Fruit fly (Drosophila melanogaster) whole organism, embryonic: Measurements from ENCODE around the gene CG10477.

Source experiments
- Abd-B ChIP-seq: fragments of 200-800 bp; sonication (Bioruptor generic); optimal IDR thresholded peaks from 2 replicates; lab custom pipeline; 2018; ENCODE audit warnings: missing biosample characterization, mild to moderate bottlenecking, missing genetic modification characterization, moderate library complexity
- Ada2b ChIP-seq: fragments of 200-800 bp; sonication (Bioruptor generic); IDR thresholded peaks from 2 replicates; pipeline ENCODE4 v1.3.6; 2022; ENCODE audit warnings: missing biosample characterization, missing genetic modification characterization
- Asciz ChIP-seq: fragments of 200-800 bp; sonication (Bioruptor generic); optimal IDR thresholded peaks from 2 replicates; lab custom pipeline; 2017; ENCODE audit warnings: missing biosample characterization, mild to moderate bottlenecking, missing genetic modification characterization, missing genetic modification reagents
- CG10267 ChIP-seq: fragments of 200-800 bp; sonication (Bioruptor generic); optimal IDR thresholded peaks from 2 replicates; lab custom pipeline; 2018; ENCODE audit warnings: missing biosample characterization, mild to moderate bottlenecking, missing genetic modification characterization, moderate library complexity
- CG12299 ChIP-seq: fragments of 200-800 bp; sonication (Bioruptor generic); optimal IDR thresholded peaks from 2 replicates; lab custom pipeline; 2018; ENCODE audit warnings: missing biosample characterization, mild to moderate bottlenecking, missing genetic modification characterization
- CG14667 ChIP-seq: fragments of 200-800 bp; sonication (Bioruptor generic); IDR thresholded peaks from 2 replicates; pipeline ENCODE4 v1.3.6; 2022; ENCODE audit warnings: missing biosample characterization, missing genetic modification characterization
- CG14860 ChIP-seq: fragments of 200-800 bp; sonication (Bioruptor generic); IDR thresholded peaks from 3 replicates; pipeline ENCODE4 v1.3.6; 2022; ENCODE audit warnings: missing biosample characterization, missing genetic modification characterization; ENCODE audit not compliant: partially characterized antibody
- CG15269 ChIP-seq: fragments of 200-800 bp; sonication (Bioruptor generic); optimal IDR thresholded peaks from 2 replicates; lab custom pipeline; 2018; ENCODE audit warnings: missing biosample characterization, mild to moderate bottlenecking, missing genetic modification characterization, moderate library complexity
- CG16779 ChIP-seq: fragments of 200-800 bp; sonication (Bioruptor generic); IDR thresholded peaks from 2 replicates; pipeline ENCODE4 v1.3.6; 2022; ENCODE audit warnings: missing biosample characterization, missing genetic modification characterization
- CG16813 ChIP-seq: fragments of 200-800 bp; sonication (Bioruptor generic); IDR thresholded peaks from 3 replicates; pipeline ENCODE4 v1.3.6; 2022; ENCODE audit warnings: missing biosample characterization, missing genetic modification characterization; ENCODE audit not compliant: partially characterized antibody
- CG16815 ChIP-seq: fragments of 200-800 bp; sonication (Bioruptor generic); optimal IDR thresholded peaks from 3 replicates; lab custom pipeline; 2017; ENCODE audit warnings: missing biosample characterization, mild to moderate bottlenecking, missing genetic modification characterization
- CG17385 ChIP-seq: fragments of 200-800 bp; sonication (Bioruptor generic); optimal IDR thresholded peaks from 3 replicates; lab custom pipeline; 2018; ENCODE audit warnings: missing biosample characterization, mild to moderate bottlenecking, missing genetic modification characterization
- CG17612 ChIP-seq: fragments of 200-800 bp; sonication (Bioruptor generic); IDR thresholded peaks from 2 replicates; pipeline ENCODE4 v1.3.6; 2022; ENCODE audit warnings: missing biosample characterization, missing genetic modification characterization
- CG18599 ChIP-seq: fragments of 200-800 bp; sonication (Bioruptor generic); optimal IDR thresholded peaks from 3 replicates; lab custom pipeline; 2017; ENCODE audit warnings: missing biosample characterization, missing genetic modification characterization, mild to moderate bottlenecking, moderate library complexity, missing genetic modification reagents
- CG2875 ChIP-seq: fragments of 200-800 bp; sonication (Bioruptor generic); optimal IDR thresholded peaks from 2 replicates; lab custom pipeline; 2017; ENCODE audit warnings: missing biosample characterization, mild to moderate bottlenecking, missing genetic modification characterization, missing genetic modification reagents
- CG31224 ChIP-seq: fragments of 200-800 bp; sonication (Bioruptor generic); IDR thresholded peaks from 2 replicates; pipeline ENCODE4 v1.3.6; 2022; ENCODE audit warnings: missing biosample characterization, missing genetic modification characterization
- CG31441 ChIP-seq: fragments of 200-800 bp; sonication (Bioruptor generic); IDR thresholded peaks from 2 replicates; pipeline ENCODE4 v1.3.6; 2022; ENCODE audit warnings: missing biosample characterization, missing genetic modification characterization
- CG3726 ChIP-seq: fragments of 200-800 bp; sonication (Bioruptor generic); IDR thresholded peaks from 3 replicates; pipeline ENCODE4, ENCODE4 v1.3.6; 2022; ENCODE audit warnings: missing biosample characterization, missing genetic modification characterization
- CG6689 ChIP-seq: fragments of 200-800 bp; sonication (Bioruptor generic); IDR thresholded peaks from 2 replicates; pipeline ENCODE4 v1.3.6; 2022; ENCODE audit warnings: missing biosample characterization, missing genetic modification characterization
- CG7987 ChIP-seq: fragments of 200-800 bp; sonication (Bioruptor generic); optimal IDR thresholded peaks from 2 replicates; lab custom pipeline; 2018; ENCODE audit warnings: missing biosample characterization, mild to moderate bottlenecking, missing genetic modification characterization, moderate library complexity
- CG9437 ChIP-seq: fragments of 200-800 bp; sonication (Bioruptor generic); optimal IDR thresholded peaks from 2 replicates; lab custom pipeline; 2018; ENCODE audit warnings: missing biosample characterization, mild to moderate bottlenecking, missing genetic modification characterization
- CTCF ChIP-seq: fragments of 200-800 bp; sonication (Bioruptor generic); optimal IDR thresholded peaks from 2 replicates; lab custom pipeline; 2017; ENCODE audit warnings: missing biosample characterization, mild to moderate bottlenecking, missing genetic modification characterization, moderate library complexity
- Dip3 ChIP-seq: fragments of 200-800 bp; sonication (Bioruptor generic); optimal IDR thresholded peaks from 3 replicates; lab custom pipeline; 2016; ENCODE audit warnings: missing biosample characterization, missing genetic modification characterization
- Hsf ChIP-seq: fragments of 200-800 bp; sonication (Bioruptor generic); optimal IDR thresholded peaks from 3 replicates; lab custom pipeline; 2016; ENCODE audit warnings: missing biosample characterization, missing genetic modification characterization
- MESR4 ChIP-seq: fragments of 200-800 bp; sonication (Bioruptor generic); optimal IDR thresholded peaks from 2 replicates; lab custom pipeline; 2018; ENCODE audit warnings: missing biosample characterization, mild to moderate bottlenecking, missing genetic modification characterization, moderate library complexity
- Meics ChIP-seq: fragments of 200-800 bp; sonication (Bioruptor generic); optimal IDR thresholded peaks from 2 replicates; lab custom pipeline; 2017; ENCODE audit warnings: missing biosample characterization, mild to moderate bottlenecking, missing genetic modification characterization
- Mes4 ChIP-seq: fragments of 200-800 bp; sonication (Bioruptor generic); optimal IDR thresholded peaks from 2 replicates; lab custom pipeline; 2016; ENCODE audit warnings: missing biosample characterization, missing genetic modification characterization
- Neu2 ChIP-seq: fragments of 200-800 bp; sonication (Bioruptor generic); optimal IDR thresholded peaks from 3 replicates; lab custom pipeline; 2016; ENCODE audit warnings: missing biosample characterization, missing genetic modification characterization, borderline replicate concordance
- Pdp1 ChIP-seq, 2 experiments: fragments of 200-800 bp; sonication (Bioruptor generic); optimal IDR thresholded peaks; 3 replicates each; lab custom pipeline; 2016; ENCODE audit warnings: missing biosample characterization in 2 of 2, missing genetic modification characterization in 2 of 2, mild to moderate bottlenecking in 1 of 2, moderate library complexity in 1 of 2
- Spps ChIP-seq: fragments of 200-800 bp; sonication (Bioruptor generic); optimal IDR thresholded peaks from 2 replicates; lab custom pipeline; 2018; ENCODE audit warnings: missing biosample characterization, mild to moderate bottlenecking, missing genetic modification characterization
- Taf1 ChIP-seq: fragments of 200-800 bp; sonication (Bioruptor generic); IDR thresholded peaks from 2 replicates; pipeline ENCODE4 v1.3.6; 2022; ENCODE audit warnings: missing biosample characterization, missing genetic modification characterization
- amos ChIP-seq: fragments of 200-800 bp; sonication (Bioruptor generic); IDR thresholded peaks from 2 replicates; pipeline ENCODE4 v1.3.6; 2022; ENCODE audit warnings: missing biosample characterization, missing genetic modification characterization; ENCODE audit not compliant: partially characterized antibody
- chif ChIP-seq, 2 experiments: fragments of 200-800 bp; sonication (Bioruptor generic); optimal IDR thresholded peaks; 3 replicates each; lab custom pipeline; 2016; ENCODE audit warnings: missing biosample characterization in 2 of 2, missing genetic modification characterization in 2 of 2
- dan ChIP-seq: fragments of 200-800 bp; sonication (Bioruptor generic); IDR thresholded peaks from 2 replicates; pipeline ENCODE4 v1.3.6; 2022; ENCODE audit warnings: missing biosample characterization, missing genetic modification characterization
- dmrt99B ChIP-seq: fragments of 200-800 bp; sonication (Bioruptor generic); optimal IDR thresholded peaks from 2 replicates; lab custom pipeline; 2018; ENCODE audit warnings: missing biosample characterization, mild to moderate bottlenecking, missing genetic modification characterization, moderate library complexity
- dpn ChIP-seq, 2 experiments: fragments of 200-800 bp; sonication (Bioruptor generic); optimal IDR thresholded peaks; 3 replicates each; lab custom pipeline; 2016; ENCODE audit warnings: missing biosample characterization in 2 of 2, missing genetic modification characterization in 2 of 2
- dysf ChIP-seq: fragments of 200-800 bp; sonication (Bioruptor generic); IDR thresholded peaks from 3 replicates; pipeline ENCODE4 v1.3.6; 2022; ENCODE audit warnings: missing biosample characterization, missing genetic modification characterization
- en ChIP-seq: fragments of 200-800 bp; sonication (Bioruptor generic); optimal IDR thresholded peaks from 2 replicates; lab custom pipeline; 2016; ENCODE audit warnings: missing biosample characterization, missing genetic modification characterization
- gem ChIP-seq: fragments of 200-800 bp; sonication (Bioruptor generic); optimal IDR thresholded peaks from 2 replicates; lab custom pipeline; 2019; ENCODE audit warnings: missing biosample characterization, mild to moderate bottlenecking, missing genetic modification characterization, moderate library complexity
- grn ChIP-seq: fragments of 200-800 bp; sonication (Bioruptor generic); optimal IDR thresholded peaks from 3 replicates; lab custom pipeline; 2017; ENCODE audit warnings: missing biosample characterization, missing genetic modification characterization
- her ChIP-seq: fragments of 200-800 bp; sonication (Bioruptor generic); optimal IDR thresholded peaks from 2 replicates; lab custom pipeline; 2016; ENCODE audit warnings: missing biosample characterization, missing genetic modification characterization
- jigr1 ChIP-seq: fragments of 200-800 bp; sonication (Bioruptor generic); IDR thresholded peaks from 3 replicates; pipeline ENCODE4 v1.3.6; 2022; ENCODE audit warnings: missing biosample characterization, missing genetic modification characterization
- jing ChIP-seq: fragments of 200-800 bp; sonication (Bioruptor generic); optimal IDR thresholded peaks from 2 replicates; lab custom pipeline; 2018; ENCODE audit warnings: missing biosample characterization, mild to moderate bottlenecking, missing genetic modification characterization
- maf-S ChIP-seq: fragments of 200-800 bp; sonication (Bioruptor generic); optimal IDR thresholded peaks from 2 replicates; lab custom pipeline; 2016; ENCODE audit warnings: missing biosample characterization, missing genetic modification characterization
- pb ChIP-seq: fragments of 200-800 bp; sonication (Bioruptor generic); optimal IDR thresholded peaks from 3 replicates; lab custom pipeline; 2016; ENCODE audit warnings: missing biosample characterization, missing genetic modification characterization
- pros ChIP-seq: fragments of 200-800 bp; sonication (Bioruptor generic); optimal IDR thresholded peaks from 3 replicates; lab custom pipeline; 2019; ENCODE audit warnings: missing biosample characterization, mild to moderate bottlenecking, missing genetic modification characterization, moderate library complexity
- salm ChIP-seq: fragments of 200-800 bp; sonication (Bioruptor generic); optimal IDR thresholded peaks from 2 replicates; lab custom pipeline; 2018; ENCODE audit warnings: missing biosample characterization, mild to moderate bottlenecking, missing genetic modification characterization
- sens-2 ChIP-seq: fragments of 200-800 bp; sonication (Bioruptor generic); IDR thresholded peaks from 2 replicates; pipeline ENCODE4 v1.3.6; 2022; ENCODE audit warnings: missing biosample characterization, missing genetic modification characterization
- stwl ChIP-seq: fragments of 200-800 bp; sonication (Bioruptor generic); optimal IDR thresholded peaks from 3 replicates; lab custom pipeline; 2018; ENCODE audit warnings: missing biosample characterization, mild to moderate bottlenecking, missing genetic modification characterization, moderate library complexity
- wdn ChIP-seq: fragments of 200-800 bp; sonication (Bioruptor generic); IDR thresholded peaks from 2 replicates; pipeline ENCODE4 v1.3.6; 2022; ENCODE audit warnings: missing biosample characterization, missing genetic modification characterization

The CG10477 gene

dm6 chr3L:5989391-5990156, 44.8 kb downstream of the CG10477 start (continued):
- TF ChIP-seq CG15269 (tag; lab: Kevin White, UChicago) (no peak), maf-S (no peak), sens-2 (GFP tag; lab: Robert Waterston, UW) (no peak), CG10267 (tag; lab: Kevin White, UChicago) (peak; percentile 33), CG3726 (GFP tag; lab: Robert Waterston, UW) (no peak), CG16815 (GFP tag; lab: Kevin White, UChicago) (no peak), Taf1 (GFP tag; lab: Robert Waterston, UW) (no peak), CG18599 (peak; percentile 13), Neu2 (GFP tag; lab: Kevin White, UChicago) (no peak), CG16813 (GFP tag; lab: Robert Waterston, UW) (no peak), Dip3 (GFP tag; lab: Kevin White, UChicago) (no peak), CG31224 (GFP tag; lab: Robert Waterston, UW) (no peak), dan (GFP tag; lab: Robert Waterston, UW) (no peak), CG2875 (GFP tag; lab: Kevin White, UChicago) (no peak), CG14667 (GFP tag; lab: Robert Waterston, UW) (no peak), CG6689 (0 out of 2 replicates have a peak, but pooled peaks have one; percentile 16), Meics (peak; percentile 2), CG7987 (GFP tag; lab: Kevin White, UChicago) (no peak), CG14860 (GFP tag; lab: Robert Waterston, UW) (no peak), en (GFP tag; lab: Kevin White, UChicago) (no peak), dmrt99B (tag; lab: Kevin White, UChicago) (peak; percentile 23), pb (GFP tag; lab: Kevin White, UChicago) (no peak), CG12299 (tag; lab: Kevin White, UChicago) (no peak), Pdp1 (GFP tag; optimal IDR thresholded peaks at IDR 0.05; lab: Kevin White, UChicago) (no peak), chif (GFP tag; optimal IDR thresholded peaks at IDR 0.05; lab: Kevin White, UChicago) (no peak), MESR4 (no peak), CG9437 (no peak), grn (GFP tag; lab: Kevin White, UChicago) (no peak), CG17612 (GFP tag; lab: Robert Waterston, UW) (no peak), dysf (no peak), dpn (GFP tag; optimal IDR thresholded peaks at IDR 0.05; lab: Kevin White, UChicago) (no peak), salm (tag; lab: Kevin White, UChicago) (no peak), amos (no peak), wdn (GFP tag; lab: Robert Waterston, UW) (no peak), her (GFP tag; lab: Kevin White, UChicago) (no peak), pros (GFP tag; lab: Kevin White, UChicago) (peak; percentile 21), Hsf (GFP tag; lab: Kevin White, UChicago) (no peak), Ada2b (GFP tag; lab: Robert Waterston, UW) (no peak), CG17385 (GFP tag; lab: Kevin White, UChicago) (no peak), CG16779 (GFP tag; lab: Robert Waterston, UW) (no peak), gem (tag; lab: Kevin White, UChicago) (peak; percentile 43), Mes4 (GFP tag; lab: Kevin White, UChicago) (no peak), stwl (tag; lab: Kevin White, UChicago) (no peak), jigr1 (GFP tag; lab: Robert Waterston, UW) (no peak), Abd-B (GFP tag; lab: Kevin White, UChicago) (no peak), CTCF (no peak), Spps (no peak), Asciz (no peak), jing (no peak), CG31441 (GFP tag; lab: Robert Waterston, UW) (no peak)
